Worm (Caenorhabditis elegans) whole organism, L4 larva: ENCODE data around the gene M03A1.8.

Source experiments
- nhr-111 ChIP-seq: fragments of 200-800 bp; sonication (Bioruptor generic); optimal IDR thresholded peaks from 2 replicates; lab custom pipeline; 2018; ENCODE audit warnings: mild to moderate bottlenecking, missing genetic modification characterization, missing compliant biosample characterization
- nhr-237 ChIP-seq: sonication (generic microtip); optimal IDR thresholded peaks from 2 replicates; lab custom pipeline; 2017; ENCODE audit warnings: missing biosample characterization, missing genetic modification characterization
- nhr-28 ChIP-seq: fragments of 150-350 bp; optimal IDR thresholded peaks from 2 replicates; lab custom pipeline; 2014; ENCODE audit warnings: missing biosample characterization, missing genetic modification characterization
- ztf-11 ChIP-seq: fragments of 150-350 bp; optimal IDR thresholded peaks from 2 replicates; lab custom pipeline; 2014; ENCODE audit warnings: missing biosample characterization, missing genetic modification characterization

DNA sequence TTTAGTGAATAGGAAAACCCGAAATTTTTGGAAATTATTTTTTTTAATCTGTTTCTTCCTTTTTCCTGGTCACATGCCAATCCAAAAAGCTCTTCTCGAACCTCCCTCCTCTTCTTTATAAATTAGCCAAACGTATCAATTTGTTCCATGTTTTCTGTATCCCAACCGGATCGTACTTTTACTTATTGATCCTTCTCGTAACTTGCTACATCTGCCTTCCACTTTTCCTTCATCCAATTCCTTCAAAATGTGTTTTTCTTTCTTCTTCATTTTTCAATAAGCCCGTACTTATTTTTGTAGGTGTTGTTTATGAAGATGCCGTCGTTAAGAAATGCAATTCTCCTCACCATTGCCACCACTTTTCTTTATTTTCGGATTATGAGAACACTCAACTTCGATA lies 48.2 kb upstream of the M03A1.8 start, which contains the start of gene cyp-23A1:
- TF ChIP-seq ztf-11 (tag; lab: Kevin White, UChicago) (no peak), nhr-28 (no peak), nhr-111 (GFP tag; lab: Kevin White, UChicago) (no peak), nhr-237 (tag; lab: Kevin White, UChicago) (no peak)
